Fruit fly (Drosophila melanogaster) whole organism: ENCODE measurements around the gene CG31156.

Experiments used
- psq ChIP-seq: fragments of >200 bp; optimal IDR thresholded peaks from 2 replicates; lab custom pipeline; 2017
- usp ChIP-seq: fragments of >200 bp; optimal IDR thresholded peaks from 2 replicates; lab custom pipeline; 2017; ENCODE audit warnings: missing biosample characterization, missing genetic modification characterization, mixed read lengths

DNA sequence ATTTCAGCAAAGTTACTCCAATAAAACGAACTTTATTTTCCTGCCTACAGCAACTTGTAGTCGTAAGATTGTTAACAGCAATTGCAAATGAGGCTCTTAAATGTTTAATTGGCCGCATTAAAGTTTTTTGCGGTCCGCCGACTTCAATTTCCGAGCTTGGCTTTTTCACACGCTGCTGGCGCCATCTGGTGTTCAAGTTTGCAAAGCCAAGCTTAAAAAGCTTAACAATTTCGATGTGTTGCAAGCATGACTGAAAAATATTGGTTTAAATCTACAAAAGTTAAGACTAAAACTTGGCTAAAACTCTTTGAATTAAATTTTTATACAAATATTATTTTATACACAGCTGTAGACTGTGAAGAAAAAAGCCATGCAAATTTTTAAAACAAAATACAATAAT, 48.7 kb downstream of the CG31156 start:
- TF ChIP-seq psq (lab: Kevin White, UChicago) (no peak), usp (GFP tag; lab: Kevin White, UChicago) (no peak)
